Worm (Caenorhabditis elegans) whole organism, L4 larva: Measurements from ENCODE around the gene F22E5.2.

Experiments
- R02D3.7 ChIP-seq: fragments of 150-350 bp; sonication (generic microtip); optimal IDR thresholded peaks from 3 replicates; lab custom pipeline; 2014; ENCODE audit warnings: missing biosample characterization, missing genetic modification characterization
- ceh-20 ChIP-seq: fragments of 200-800 bp; sonication (Bioruptor generic); IDR thresholded peaks from 2 replicates; pipeline ENCODE4 v1.3.6; 2022; ENCODE audit warnings: missing genetic modification reagents, missing genetic modification characterization, missing compliant biosample characterization
- ces-1 ChIP-seq: fragments of 150-350 bp; sonication (generic microtip); optimal IDR thresholded peaks from 4 replicates; lab custom pipeline; 2014; ENCODE audit warnings: missing biosample characterization, missing genetic modification reagents, missing genetic modification characterization
- daf-12 ChIP-seq: fragments of 150-350 bp; optimal IDR thresholded peaks from 2 replicates; lab custom pipeline; 2014; ENCODE audit warnings: missing biosample characterization, missing genetic modification reagents, missing genetic modification characterization
- nhr-76 ChIP-seq: fragments of 150-350 bp; optimal IDR thresholded peaks from 2 replicates; lab custom pipeline; 2014; ENCODE audit warnings: missing biosample characterization, missing genetic modification characterization

- TF ChIP-seq ces-1 (GFP tag; lab: Kevin White, UChicago) (no peak), nhr-76 (no peak), ceh-20 (GFP tag; lab: Robert Waterston, UW) (no peak), R02D3.7 (tag; lab: Kevin White, UChicago) (no peak), daf-12 (tag; lab: Kevin White, UChicago) (no peak)
Measured at ce11 chrII:2640982-2641381, 24.2 kb upstream of the F22E5.2 start, which contains the start of gene F22E5.23.
